Worm (Caenorhabditis elegans): Measurements from ENCODE around the gene K04C1.2.
"Not testable (repeated sequence)": the region's sequence is repeated elsewhere in the genome, so short reads cannot be mapped to it uniquely, and the experiment has no call there.

ce11 chrX:14211170-14211569 is 27.3 kb upstream of the K04C1.2 start:
- not testable (repeated sequence) for TF ChIP-seq nfya-1 (tag; optimal IDR thresholded peaks at IDR 0.05; ENCODE audit: insufficient read depth); nhr-67 (tag; optimal IDR thresholded peaks at IDR 0.05); aly-2 (tag; optimal IDR thresholded peaks at IDR 0.05); hmg-11 (tag; optimal IDR thresholded peaks at IDR 0.05); nhr-28 (tag; optimal IDR thresholded peaks at IDR 0.05); ztf-11 (tag; optimal IDR thresholded peaks at IDR 0.05)

Data from whole organism, L3 larva.